Fruit fly (Drosophila melanogaster) whole organism, embryonic: ENCODE data around the gene Hayan.

ENCODE experiments used
- B-H1 ChIP-seq: fragments of 200-800 bp; sonication (Bioruptor generic); IDR thresholded peaks from 3 replicates; pipeline ENCODE4 v1.3.6; 2022; ENCODE audit warnings: missing biosample characterization, missing genetic modification characterization
- BtbVII ChIP-seq: fragments of 200-800 bp; sonication (Bioruptor generic); optimal IDR thresholded peaks from 3 replicates; lab custom pipeline; 2017; ENCODE audit warnings: missing biosample characterization, mild to moderate bottlenecking, missing genetic modification characterization
- CG10209 ChIP-seq: fragments of 200-800 bp; sonication (Bioruptor generic); optimal IDR thresholded peaks from 3 replicates; lab custom pipeline; 2017; ENCODE audit warnings: missing biosample characterization, mild to moderate bottlenecking, missing genetic modification characterization, missing genetic modification reagents
- CG10321 ChIP-seq: fragments of 200-800 bp; sonication (Bioruptor generic); IDR thresholded peaks from 2 replicates; pipeline ENCODE4 v1.3.6; 2022; ENCODE audit warnings: missing biosample characterization, missing genetic modification characterization
- CG10366 ChIP-seq: fragments of 200-800 bp; sonication (Bioruptor generic); IDR thresholded peaks from 2 replicates; pipeline ENCODE4 v1.3.6; 2022; ENCODE audit warnings: missing biosample characterization, missing genetic modification characterization
- CG10431 ChIP-seq: fragments of 200-800 bp; sonication (Bioruptor generic); optimal IDR thresholded peaks from 3 replicates; lab custom pipeline; 2018; ENCODE audit warnings: missing biosample characterization, mild to moderate bottlenecking, missing genetic modification characterization
- CG12155 ChIP-seq: fragments of 200-800 bp; sonication (Bioruptor generic); optimal IDR thresholded peaks from 3 replicates; lab custom pipeline; 2016; ENCODE audit warnings: missing biosample characterization, missing genetic modification characterization
- CG12299 ChIP-seq: fragments of 200-800 bp; sonication (Bioruptor generic); optimal IDR thresholded peaks from 2 replicates; lab custom pipeline; 2018; ENCODE audit warnings: missing biosample characterization, mild to moderate bottlenecking, missing genetic modification characterization
- CG14710 ChIP-seq: fragments of 200-800 bp; sonication (Bioruptor generic); optimal IDR thresholded peaks from 3 replicates; lab custom pipeline; 2019; ENCODE audit warnings: missing biosample characterization, mild to moderate bottlenecking, missing genetic modification characterization, moderate library complexity
- CG18011 ChIP-seq: fragments of 200-800 bp; sonication (Bioruptor generic); optimal IDR thresholded peaks from 2 replicates; lab custom pipeline; 2017; ENCODE audit warnings: missing biosample characterization, missing genetic modification characterization, mild to moderate bottlenecking, moderate library complexity, missing genotype
- CG2202 ChIP-seq: fragments of 200-800 bp; sonication (Bioruptor generic); optimal IDR thresholded peaks from 2 replicates; lab custom pipeline; 2018; ENCODE audit warnings: missing biosample characterization, mild to moderate bottlenecking, missing genetic modification characterization
- CG2875 ChIP-seq: fragments of 200-800 bp; sonication (Bioruptor generic); optimal IDR thresholded peaks from 2 replicates; lab custom pipeline; 2017; ENCODE audit warnings: missing biosample characterization, mild to moderate bottlenecking, missing genetic modification characterization, missing genetic modification reagents
- CG30020 ChIP-seq: fragments of 200-800 bp; optimal IDR thresholded peaks from 2 replicates; lab custom pipeline; 2019; ENCODE audit warnings: missing biosample characterization, mild to moderate bottlenecking, missing genetic modification characterization, moderate library complexity
- CG33213 ChIP-seq: fragments of 200-800 bp; sonication (Bioruptor generic); optimal IDR thresholded peaks from 3 replicates; lab custom pipeline; 2016; ENCODE audit warnings: missing biosample characterization, missing genetic modification characterization
- CG4424 ChIP-seq: fragments of 200-800 bp; sonication (Bioruptor generic); optimal IDR thresholded peaks from 3 replicates; lab custom pipeline; 2016; ENCODE audit warnings: missing biosample characterization, missing genetic modification characterization
- CG6175 ChIP-seq: fragments of 200-800 bp; sonication (Bioruptor generic); IDR thresholded peaks from 3 replicates; pipeline ENCODE4 v1.3.6; 2022; ENCODE audit warnings: missing biosample characterization, missing genetic modification characterization
- CG7786 ChIP-seq: fragments of 200-800 bp; sonication (Bioruptor generic); optimal IDR thresholded peaks from 2 replicates; lab custom pipeline; 2016; ENCODE audit warnings: missing biosample characterization, missing genetic modification characterization
- CG8765 ChIP-seq: fragments of 200-800 bp; sonication (Bioruptor generic); IDR thresholded peaks from 2 replicates; pipeline ENCODE4 v1.3.6; 2022; ENCODE audit warnings: missing biosample characterization, missing genetic modification characterization
- CG9817 ChIP-seq: fragments of 200-800 bp; sonication (Bioruptor generic); optimal IDR thresholded peaks from 2 replicates; lab custom pipeline; 2018; ENCODE audit warnings: missing biosample characterization, mild to moderate bottlenecking, missing genetic modification characterization, moderate library complexity
- CG9932 ChIP-seq: fragments of 200-800 bp; sonication (Bioruptor generic); IDR thresholded peaks from 2 replicates; pipeline ENCODE4 v1.3.6; 2022; ENCODE audit warnings: missing biosample characterization, missing genetic modification characterization
- CHES-1-like ChIP-seq: fragments of 200-800 bp; sonication (Bioruptor generic); optimal IDR thresholded peaks from 2 replicates; lab custom pipeline; 2016; ENCODE audit warnings: missing biosample characterization, missing genetic modification characterization
- Dip2 ChIP-seq: fragments of 200-800 bp; sonication (Bioruptor generic); IDR thresholded peaks from 2 replicates; pipeline ENCODE4 v1.3.6; 2022; ENCODE audit warnings: missing biosample characterization, missing genetic modification characterization
- HLH4C ChIP-seq: fragments of 200-800 bp; sonication (Bioruptor generic); IDR thresholded peaks from 3 replicates; pipeline ENCODE4 v1.3.6; 2022; ENCODE audit warnings: missing biosample characterization, missing genetic modification characterization; ENCODE audit not compliant: partially characterized antibody
- Hand ChIP-seq: fragments of 200-800 bp; sonication (Bioruptor generic); optimal IDR thresholded peaks from 2 replicates; lab custom pipeline; 2017; ENCODE audit warnings: mild to moderate bottlenecking, missing biosample characterization, missing genetic modification reagents, missing genetic modification characterization
- Hmx ChIP-seq: fragments of 200-800 bp; sonication (Bioruptor generic); optimal IDR thresholded peaks from 2 replicates; lab custom pipeline; 2016; ENCODE audit warnings: missing biosample characterization, missing genetic modification characterization
- Lpt ChIP-seq: fragments of >200 bp; optimal IDR thresholded peaks from 2 replicates; lab custom pipeline; 2018; ENCODE audit warnings: missing biosample characterization, missing genetic modification characterization
- Nf-YA ChIP-seq: fragments of 200-800 bp; sonication (Bioruptor generic); IDR thresholded peaks from 2 replicates; pipeline ENCODE4 v1.3.6; 2022; ENCODE audit warnings: missing biosample characterization, missing genetic modification characterization
- Optix ChIP-seq: fragments of 200-800 bp; sonication (Bioruptor generic); IDR thresholded peaks from 3 replicates; pipeline ENCODE4 v1.3.6; 2022; ENCODE audit warnings: missing biosample characterization, missing genetic modification characterization
- Sin3A ChIP-seq: fragments of >200 bp; optimal IDR thresholded peaks from 2 replicates; lab custom pipeline; 2018
- Usf ChIP-seq: fragments of 200-800 bp; sonication (Bioruptor generic); optimal IDR thresholded peaks from 2 replicates; lab custom pipeline; 2017; ENCODE audit warnings: missing genotype, missing biosample characterization, missing genetic modification characterization
- bsh ChIP-seq, 2 experiments: fragments of 200-800 bp; sonication (Bioruptor generic); optimal IDR thresholded peaks; 2 replicates each; lab custom pipeline; 2017 to 2018; ENCODE audit warnings: mild to moderate bottlenecking in 2 of 2, missing biosample characterization in 2 of 2, missing genetic modification characterization in 2 of 2, moderate library complexity in 1 of 2
- caup ChIP-seq: fragments of 200-800 bp; sonication (Bioruptor generic); optimal IDR thresholded peaks from 3 replicates; lab custom pipeline; 2017; ENCODE audit warnings: missing biosample characterization, mild to moderate bottlenecking, missing genetic modification characterization, moderate library complexity; ENCODE audit not compliant: severe bottlenecking
- corto ChIP-seq: fragments of 200-800 bp; sonication (Bioruptor generic); optimal IDR thresholded peaks from 2 replicates; lab custom pipeline; 2016; ENCODE audit warnings: missing biosample characterization, mild to moderate bottlenecking, missing genetic modification characterization, moderate library complexity
- ems ChIP-seq: fragments of 200-800 bp; sonication (Bioruptor generic); optimal IDR thresholded peaks from 3 replicates; lab custom pipeline; 2016; ENCODE audit warnings: missing biosample characterization, missing genetic modification characterization
- gce ChIP-seq: fragments of 200-800 bp; sonication (Bioruptor generic); IDR thresholded peaks from 3 replicates; pipeline ENCODE4 v1.3.6; 2022; ENCODE audit warnings: missing biosample characterization, missing genetic modification characterization
- jumu ChIP-seq: fragments of 200-800 bp; sonication (Bioruptor generic); optimal IDR thresholded peaks from 3 replicates; lab custom pipeline; 2016; ENCODE audit warnings: missing biosample characterization, missing genetic modification characterization
- kay ChIP-seq: fragments of 200-800 bp; sonication (Bioruptor generic); optimal IDR thresholded peaks from 2 replicates; lab custom pipeline; 2016; ENCODE audit warnings: missing biosample characterization, missing genetic modification characterization
- kni ChIP-seq: fragments of 200-800 bp; sonication (Bioruptor generic); optimal IDR thresholded peaks from 3 replicates; lab custom pipeline; 2017; ENCODE audit warnings: mild to moderate bottlenecking, missing biosample characterization, missing genetic modification reagents, missing genetic modification characterization
- lola ChIP-seq, 3 experiments: fragments of >200 bp in 2 of 3; fragments of 200-800 bp in 1 of 3; sonication (Bioruptor generic) in 1 of 3; optimal IDR thresholded peaks; 2 replicates each; lab custom pipeline; 2017 to 2019; ENCODE audit warnings: missing biosample characterization in 3 of 3, missing genetic modification characterization in 3 of 3, mild to moderate bottlenecking in 1 of 3, moderate library complexity in 1 of 3
- lov ChIP-seq, 2 experiments: fragments of 200-800 bp in 1 of 2; fragments of >200 bp in 1 of 2; sonication (Bioruptor generic) in 1 of 2; IDR thresholded peaks in 1 of 2; optimal IDR thresholded peaks in 1 of 2; 2 replicates in 1 of 2; 3 replicates in 1 of 2; pipeline versions ENCODE4 v1.3.6 to Lab custom; 2017 to 2022; ENCODE audit warnings: missing biosample characterization in 1 of 2, missing genetic modification characterization in 1 of 2
- sisA ChIP-seq: fragments of 200-800 bp; sonication (Bioruptor generic); IDR thresholded peaks from 2 replicates; pipeline ENCODE4 v1.3.6; 2022; ENCODE audit warnings: missing biosample characterization, missing genetic modification characterization
- slou ChIP-seq: fragments of 200-800 bp; sonication (Bioruptor generic); optimal IDR thresholded peaks from 3 replicates; lab custom pipeline; 2016; ENCODE audit warnings: missing biosample characterization, missing genetic modification characterization
- so ChIP-seq: fragments of 200-800 bp; sonication (Bioruptor generic); IDR thresholded peaks from 3 replicates; pipeline ENCODE4 v1.3.6; 2022; ENCODE audit warnings: missing biosample characterization, missing genetic modification characterization
- tgo ChIP-seq: fragments of 200-800 bp; sonication (Bioruptor generic); IDR thresholded peaks from 3 replicates; pipeline ENCODE4 v1.3.6; 2022; ENCODE audit warnings: missing biosample characterization, missing genetic modification characterization
- tup ChIP-seq: fragments of 200-800 bp; sonication (Bioruptor generic); optimal IDR thresholded peaks from 2 replicates; lab custom pipeline; 2016; ENCODE audit warnings: missing biosample characterization, mild to moderate bottlenecking, missing genetic modification characterization, moderate library complexity
- usp ChIP-seq: fragments of >200 bp; optimal IDR thresholded peaks from 2 replicates; lab custom pipeline; 2017; ENCODE audit warnings: missing biosample characterization, missing genetic modification characterization
- vvl ChIP-seq: fragments of 200-800 bp; sonication (Bioruptor generic); IDR thresholded peaks from 2 replicates; pipeline ENCODE4 v1.3.6; 2022; ENCODE audit warnings: missing biosample characterization, missing genetic modification characterization
- wdn ChIP-seq: fragments of 200-800 bp; sonication (Bioruptor generic); IDR thresholded peaks from 2 replicates; pipeline ENCODE4 v1.3.6; 2022; ENCODE audit warnings: missing biosample characterization, missing genetic modification characterization
- zen2 ChIP-seq: fragments of 200-800 bp; sonication (Bioruptor generic); IDR thresholded peaks from 3 replicates; pipeline ENCODE4 v1.3.6; 2022; ENCODE audit warnings: missing biosample characterization, missing genetic modification characterization; ENCODE audit not compliant: partially characterized antibody
- zf30C ChIP-seq: fragments of 200-800 bp; sonication (Bioruptor generic); optimal IDR thresholded peaks from 3 replicates; lab custom pipeline; 2018; ENCODE audit warnings: missing biosample characterization, mild to moderate bottlenecking, missing genetic modification characterization

Hayan gene

dm6 chrX:18494165-18494740 lies 10.7 kb upstream of the Hayan start, which contains the start of gene CG15043 (continued):
- TF ChIP-seq slou (GFP tag; lab: Kevin White, UChicago) (no peak), gce (no peak), CG33213 (GFP tag; lab: Kevin White, UChicago) (no peak), CG10321 (GFP tag; lab: Robert Waterston, UW) (no peak; the same call in 1 of the 2 replicates), zf30C (GFP tag; lab: Kevin White, UChicago) (no peak), lola (GFP tag; optimal IDR thresholded peaks at IDR 0.05; lab: Kevin White, UChicago) (no peak), CG30020 (tag; lab: Kevin White, UChicago) (no peak), caup (GFP tag; lab: Kevin White, UChicago) (peak; percentile 52), CG7786 (GFP tag; lab: Kevin White, UChicago) (peak; percentile 49), CG9817 (tag; lab: Kevin White, UChicago) (no peak), BtbVII (GFP tag; lab: Kevin White, UChicago) (no peak), ems (GFP tag; lab: Kevin White, UChicago) (no peak), vvl (GFP tag; lab: Robert Waterston, UW) (0 out of 2 replicates have a peak, but pooled peaks have one; percentile 9), CG14710 (tag; lab: Kevin White, UChicago) (no peak), wdn (GFP tag; lab: Robert Waterston, UW) (no peak), zen2 (no peak), CG12155 (GFP tag; lab: Kevin White, UChicago) (peak; percentile 14), Hand (GFP tag; lab: Kevin White, UChicago) (no peak), kay (GFP tag; lab: Kevin White, UChicago) (no peak), bsh (GFP tag; optimal IDR thresholded peaks at IDR 0.05; lab: Kevin White, UChicago) (no peak), CG12299 (tag; lab: Kevin White, UChicago) (no peak), HLH4C (GFP tag; lab: Robert Waterston, UW) (no peak), Optix (GFP tag; lab: Robert Waterston, UW) (no peak), lov (optimal IDR thresholded peaks at IDR 0.05; lab: Kevin White, UChicago) (no peak), lov (GFP tag; IDR thresholded peaks at IDR 0.05; lab: Robert Waterston, UW) (no peak), kni (no peak), CG6175 (0 out of 3 replicates have a peak, but pooled peaks have one; percentile 49), Sin3A (no peak), usp (GFP tag; lab: Kevin White, UChicago) (no peak), Nf-YA (no peak), CG2202 (tag; lab: Kevin White, UChicago) (no peak), CG10431 (GFP tag; lab: Kevin White, UChicago) (no peak), CG8765 (GFP tag; lab: Robert Waterston, UW) (no peak), CG4424 (GFP tag; lab: Kevin White, UChicago) (no peak), tgo (GFP tag; lab: Robert Waterston, UW) (peak; percentile 29; the same call in 1 of the 3 replicates), CHES-1-like (GFP tag; lab: Kevin White, UChicago) (no peak), Hmx (GFP tag; lab: Kevin White, UChicago) (no peak), Dip2 (no peak), CG10209 (GFP tag; lab: Kevin White, UChicago) (peak; percentile 23), CG10366 (GFP tag; lab: Robert Waterston, UW) (no peak), CG2875 (GFP tag; lab: Kevin White, UChicago) (no peak), CG9932 (GFP tag; lab: Robert Waterston, UW) (peak; percentile 54), Lpt (GFP tag; lab: Kevin White, UChicago) (no peak), jumu (GFP tag; lab: Kevin White, UChicago) (no peak), sisA (GFP tag; lab: Robert Waterston, UW) (0 out of 2 replicates have a peak, but pooled peaks have one; percentile 12), corto (GFP tag; lab: Kevin White, UChicago) (no peak), tup (GFP tag; lab: Kevin White, UChicago) (no peak), Usf (GFP tag; lab: Kevin White, UChicago) (no peak), so (GFP tag; lab: Robert Waterston, UW) (no peak), CG18011 (GFP tag; lab: Kevin White, UChicago) (no peak), B-H1 (GFP tag; lab: Robert Waterston, UW) (no peak)
